Worm (Caenorhabditis elegans) whole organism, young adult: ENCODE data around the gene F57B1.6.

Experiments used
- K11D2.4 ChIP-seq: fragments of 200-800 bp; sonication (Bioruptor generic); IDR thresholded peaks from 2 replicates; pipeline ENCODE4 v1.3.6; 2022; ENCODE audit warnings: missing genetic modification reagents, missing genetic modification characterization, missing compliant biosample characterization
- akir-1 ChIP-seq: fragments of 200-800 bp; sonication (Bioruptor generic); optimal IDR thresholded peaks from 2 replicates; lab custom pipeline; 2018; ENCODE audit warnings: mild to moderate bottlenecking, missing genetic modification characterization, moderate library complexity, missing compliant biosample characterization
- attf-3 ChIP-seq: fragments of 200-800 bp; sonication (Bioruptor generic); conservative IDR thresholded peaks from 2 replicates; pipeline ENCODE4 v1.3.6; 2022; ENCODE audit warnings: missing genetic modification reagents, missing genetic modification characterization, missing compliant biosample characterization
- attf-6 ChIP-seq: fragments of 200-800 bp; sonication (Bioruptor generic); IDR thresholded peaks from 2 replicates; pipeline ENCODE4 v1.3.6; 2022; ENCODE audit warnings: missing genetic modification reagents, missing genetic modification characterization, missing compliant biosample characterization
- lin-40 ChIP-seq: sonication (generic microtip); optimal IDR thresholded peaks from 2 replicates; lab custom pipeline; 2016; ENCODE audit warnings: missing genetic modification characterization, mild to moderate bottlenecking, missing compliant biosample characterization, missing genotype, missing genetic modification reagents
- pha-4 ChIP-seq: fragments of 150-350 bp; sonication (generic microtip); optimal IDR thresholded peaks from 2 replicates; lab custom pipeline; 2014; ENCODE audit warnings: missing biosample characterization, missing genetic modification reagents, missing genetic modification characterization

ce11 chrV:13212584-13212983 lies 3.1 kb downstream of the F57B1.6 start:
- TF ChIP-seq pha-4 (tag; lab: Kevin White, UChicago) (peak; percentile 42), attf-6 (GFP tag; lab: Robert Waterston, UW) (no peak), K11D2.4 (no peak), lin-40 (no peak), akir-1 (no peak), attf-3 (GFP tag; lab: Robert Waterston, UW) (no peak)
